Fruit fly (Drosophila melanogaster) whole organism, embryonic: ENCODE data around the gene IRSp53.
A peak's percentile ranks its signal among the peaks of the same experiment; 100 is the strongest.

Experiments used
- Awh ChIP-seq: fragments of 200-800 bp; sonication (Bioruptor generic); IDR thresholded peaks from 2 replicates; pipeline ENCODE4, ENCODE4 v1.3.6; 2022; ENCODE audit warnings: missing biosample characterization, missing genetic modification characterization
- CG10267 ChIP-seq: fragments of 200-800 bp; sonication (Bioruptor generic); optimal IDR thresholded peaks from 2 replicates; lab custom pipeline; 2018; ENCODE audit warnings: missing biosample characterization, mild to moderate bottlenecking, missing genetic modification characterization, moderate library complexity
- CG10274 ChIP-seq: fragments of 200-800 bp; sonication (Bioruptor generic); optimal IDR thresholded peaks from 3 replicates; lab custom pipeline; 2017; ENCODE audit warnings: missing biosample characterization, mild to moderate bottlenecking, missing genetic modification characterization
- CG10462 ChIP-seq: fragments of 200-800 bp; sonication (Bioruptor generic); optimal IDR thresholded peaks from 2 replicates; lab custom pipeline; 2016; ENCODE audit warnings: missing biosample characterization, missing genetic modification characterization
- CG12236 ChIP-seq: fragments of 200-800 bp; sonication (Bioruptor generic); optimal IDR thresholded peaks from 2 replicates; lab custom pipeline; 2016; ENCODE audit warnings: missing biosample characterization, missing genetic modification characterization
- CG17361 ChIP-seq: fragments of 200-800 bp; sonication (Bioruptor generic); IDR thresholded peaks from 3 replicates; pipeline ENCODE4 v1.3.6; 2022; ENCODE audit warnings: missing biosample characterization, missing genetic modification characterization
- CG17568 ChIP-seq: fragments of 200-800 bp; sonication (Bioruptor generic); optimal IDR thresholded peaks from 2 replicates; lab custom pipeline; 2018; ENCODE audit warnings: missing biosample characterization, mild to moderate bottlenecking, missing genetic modification characterization, moderate library complexity
- CG17802 ChIP-seq: fragments of 200-800 bp; sonication (Bioruptor generic); optimal IDR thresholded peaks from 2 replicates; lab custom pipeline; 2018; ENCODE audit warnings: missing biosample characterization, mild to moderate bottlenecking, missing genetic modification characterization, moderate library complexity
- CG18619 ChIP-seq: fragments of 200-800 bp; sonication (Bioruptor generic); optimal IDR thresholded peaks from 3 replicates; lab custom pipeline; 2017; ENCODE audit warnings: missing biosample characterization, mild to moderate bottlenecking, missing genetic modification characterization
- CG2120 ChIP-seq: fragments of 200-800 bp; sonication (Bioruptor generic); optimal IDR thresholded peaks from 3 replicates; lab custom pipeline; 2016; ENCODE audit warnings: missing biosample characterization, missing genetic modification characterization
- CG2199 ChIP-seq: fragments of 200-800 bp; sonication (Bioruptor generic); IDR thresholded peaks from 3 replicates; pipeline ENCODE4 v1.3.6; 2022; ENCODE audit warnings: missing biosample characterization, missing genetic modification characterization
- CG31441 ChIP-seq: fragments of 200-800 bp; sonication (Bioruptor generic); IDR thresholded peaks from 2 replicates; pipeline ENCODE4 v1.3.6; 2022; ENCODE audit warnings: missing biosample characterization, missing genetic modification characterization
- CG32767 ChIP-seq: fragments of 200-800 bp; sonication (Bioruptor generic); IDR thresholded peaks from 2 replicates; pipeline ENCODE4 v1.3.6; 2022; ENCODE audit warnings: missing biosample characterization, missing genetic modification characterization
- CG34422 ChIP-seq: fragments of 200-800 bp; sonication (Bioruptor generic); IDR thresholded peaks from 3 replicates; pipeline ENCODE4 v1.3.6; 2022; ENCODE audit warnings: missing biosample characterization, missing genetic modification characterization
- CG3726 ChIP-seq: fragments of 200-800 bp; sonication (Bioruptor generic); IDR thresholded peaks from 3 replicates; pipeline ENCODE4, ENCODE4 v1.3.6; 2022; ENCODE audit warnings: missing biosample characterization, missing genetic modification characterization
- CG4707 ChIP-seq: fragments of 200-800 bp; sonication (Bioruptor generic); optimal IDR thresholded peaks from 2 replicates; lab custom pipeline; 2018; ENCODE audit warnings: missing biosample characterization, mild to moderate bottlenecking, missing genetic modification characterization, moderate library complexity
- CG4820 ChIP-seq: fragments of 200-800 bp; sonication (Bioruptor generic); optimal IDR thresholded peaks from 3 replicates; lab custom pipeline; 2016; ENCODE audit warnings: missing biosample characterization, missing genetic modification characterization
- CG7556 ChIP-seq: fragments of 200-800 bp; sonication (Bioruptor generic); optimal IDR thresholded peaks from 2 replicates; lab custom pipeline; 2017; ENCODE audit warnings: missing biosample characterization, mild to moderate bottlenecking, missing genetic modification characterization
- CG7963 ChIP-seq: fragments of 200-800 bp; sonication (Bioruptor generic); IDR thresholded peaks from 3 replicates; pipeline ENCODE4 v1.3.6; 2022; ENCODE audit warnings: missing biosample characterization, missing genetic modification characterization; ENCODE audit not compliant: partially characterized antibody
- CG8478 ChIP-seq: fragments of >200 bp; optimal IDR thresholded peaks from 2 replicates; lab custom pipeline; 2018
- CG8765 ChIP-seq: fragments of 200-800 bp; sonication (Bioruptor generic); IDR thresholded peaks from 2 replicates; pipeline ENCODE4 v1.3.6; 2022; ENCODE audit warnings: missing biosample characterization, missing genetic modification characterization
- CG9932 ChIP-seq: fragments of 200-800 bp; sonication (Bioruptor generic); IDR thresholded peaks from 2 replicates; pipeline ENCODE4 v1.3.6; 2022; ENCODE audit warnings: missing biosample characterization, missing genetic modification characterization
- Deaf1 ChIP-seq: fragments of 200-800 bp; optimal IDR thresholded peaks from 3 replicates; lab custom pipeline; 2019; ENCODE audit warnings: missing biosample characterization, mild to moderate bottlenecking, missing genetic modification characterization, moderate library complexity
- Dref ChIP-seq: fragments of 200-800 bp; sonication (Bioruptor generic); IDR thresholded peaks from 2 replicates; pipeline ENCODE4 v1.3.6; 2022; ENCODE audit warnings: missing biosample characterization, missing genetic modification characterization
- Fer1 ChIP-seq: fragments of 200-800 bp; sonication (Bioruptor generic); optimal IDR thresholded peaks from 2 replicates; lab custom pipeline; 2017; ENCODE audit warnings: missing biosample characterization, mild to moderate bottlenecking, missing genetic modification characterization
- Gsc ChIP-seq: fragments of 200-800 bp; sonication (Bioruptor generic); IDR thresholded peaks from 2 replicates; pipeline ENCODE4 v1.3.6; 2022; ENCODE audit warnings: missing biosample characterization, missing genetic modification characterization
- HHEX ChIP-seq: fragments of 200-800 bp; sonication (Bioruptor generic); optimal IDR thresholded peaks from 3 replicates; lab custom pipeline; 2017; ENCODE audit warnings: missing biosample characterization, mild to moderate bottlenecking, missing genetic modification characterization, missing genetic modification reagents
- Hr3 ChIP-seq: fragments of 200-800 bp; sonication (Bioruptor generic); optimal IDR thresholded peaks from 3 replicates; lab custom pipeline; 2016; ENCODE audit warnings: missing biosample characterization, missing genetic modification characterization
- Meics ChIP-seq: fragments of 200-800 bp; sonication (Bioruptor generic); optimal IDR thresholded peaks from 2 replicates; lab custom pipeline; 2017; ENCODE audit warnings: missing biosample characterization, mild to moderate bottlenecking, missing genetic modification characterization
- Mrtf ChIP-seq: fragments of 200-800 bp; sonication (Bioruptor generic); IDR thresholded peaks from 3 replicates; pipeline ENCODE4 v1.3.6; 2022; ENCODE audit warnings: missing biosample characterization, missing genetic modification characterization
- NC2β ChIP-seq: fragments of 200-800 bp; sonication (Bioruptor generic); optimal IDR thresholded peaks from 2 replicates; lab custom pipeline; 2016; ENCODE audit warnings: missing biosample characterization, missing genetic modification characterization
- Ptx1 ChIP-seq: fragments of 200-800 bp; sonication (Bioruptor generic); IDR thresholded peaks from 2 replicates; pipeline ENCODE4 v1.3.6; 2022; ENCODE audit warnings: missing biosample characterization, missing genetic modification characterization
- az2 ChIP-seq: fragments of 200-800 bp; sonication (Bioruptor generic); optimal IDR thresholded peaks from 3 replicates; lab custom pipeline; 2016; ENCODE audit warnings: missing biosample characterization, missing genetic modification characterization
- exex ChIP-seq: fragments of 200-800 bp; sonication (Bioruptor generic); optimal IDR thresholded peaks from 4 replicates; lab custom pipeline; 2018; ENCODE audit warnings: missing biosample characterization, mild to moderate bottlenecking, missing genetic modification characterization, moderate library complexity
- gt ChIP-seq: fragments of 200-800 bp; sonication (Bioruptor generic); IDR thresholded peaks from 2 replicates; pipeline ENCODE4 v1.3.6; 2022; ENCODE audit warnings: missing biosample characterization, missing genetic modification characterization
- jing ChIP-seq: fragments of 200-800 bp; sonication (Bioruptor generic); optimal IDR thresholded peaks from 2 replicates; lab custom pipeline; 2018; ENCODE audit warnings: missing biosample characterization, mild to moderate bottlenecking, missing genetic modification characterization
- lbe ChIP-seq: fragments of 200-800 bp; sonication (Bioruptor generic); optimal IDR thresholded peaks from 2 replicates; lab custom pipeline; 2016; ENCODE audit warnings: missing biosample characterization, mild to moderate bottlenecking, missing genetic modification characterization
- lilli ChIP-seq: fragments of 200-800 bp; sonication (Bioruptor generic); optimal IDR thresholded peaks from 3 replicates; lab custom pipeline; 2016; ENCODE audit warnings: missing biosample characterization, missing genetic modification characterization
- mam ChIP-seq: fragments of 200-800 bp; sonication (Bioruptor generic); optimal IDR thresholded peaks from 3 replicates; lab custom pipeline; 2016; ENCODE audit warnings: missing biosample characterization, missing genetic modification characterization
- nerfin-1 ChIP-seq: fragments of 200-800 bp; sonication (Bioruptor generic); optimal IDR thresholded peaks from 3 replicates; lab custom pipeline; 2019; ENCODE audit warnings: missing biosample characterization, mild to moderate bottlenecking, missing genetic modification characterization, moderate library complexity
- nmo ChIP-seq: fragments of 200-800 bp; sonication (Bioruptor generic); optimal IDR thresholded peaks from 2 replicates; lab custom pipeline; 2018; ENCODE audit warnings: missing biosample characterization, mild to moderate bottlenecking, missing genetic modification characterization, moderate library complexity
- oc ChIP-seq: fragments of 200-800 bp; sonication (Bioruptor generic); optimal IDR thresholded peaks from 2 replicates; lab custom pipeline; 2018; ENCODE audit warnings: missing biosample characterization, mild to moderate bottlenecking, missing genetic modification characterization, moderate library complexity
- otp ChIP-seq: fragments of 200-800 bp; sonication (Bioruptor generic); IDR thresholded peaks from 3 replicates; pipeline ENCODE4, ENCODE4 v1.3.6; 2022; ENCODE audit warnings: missing biosample characterization, missing genetic modification characterization
- pros ChIP-seq: fragments of 200-800 bp; sonication (Bioruptor generic); optimal IDR thresholded peaks from 3 replicates; lab custom pipeline; 2019; ENCODE audit warnings: missing biosample characterization, mild to moderate bottlenecking, missing genetic modification characterization, moderate library complexity
- salm ChIP-seq: fragments of 200-800 bp; sonication (Bioruptor generic); optimal IDR thresholded peaks from 2 replicates; lab custom pipeline; 2018; ENCODE audit warnings: missing biosample characterization, mild to moderate bottlenecking, missing genetic modification characterization
- sd ChIP-seq: fragments of 200-800 bp; sonication (Bioruptor generic); optimal IDR thresholded peaks from 3 replicates; lab custom pipeline; 2018; ENCODE audit warnings: missing biosample characterization, mild to moderate bottlenecking, missing genetic modification characterization, moderate library complexity
- sim ChIP-seq: fragments of 200-800 bp; sonication (Bioruptor generic); IDR thresholded peaks from 2 replicates; pipeline ENCODE4 v1.3.6; 2022; ENCODE audit warnings: missing biosample characterization, missing genetic modification characterization
- sisA ChIP-seq: fragments of 200-800 bp; sonication (Bioruptor generic); IDR thresholded peaks from 2 replicates; pipeline ENCODE4 v1.3.6; 2022; ENCODE audit warnings: missing biosample characterization, missing genetic modification characterization
- slbo ChIP-seq: fragments of 200-800 bp; sonication (Bioruptor generic); IDR thresholded peaks from 2 replicates; pipeline ENCODE4 v1.3.6; 2022; ENCODE audit warnings: missing biosample characterization, missing genetic modification characterization
- unc-4 ChIP-seq: fragments of 200-800 bp; sonication (Bioruptor generic); IDR thresholded peaks from 2 replicates; pipeline ENCODE4 v1.3.6; 2022; ENCODE audit warnings: missing biosample characterization, missing genetic modification characterization; ENCODE audit not compliant: partially characterized antibody

Gene IRSp53

DNA sequence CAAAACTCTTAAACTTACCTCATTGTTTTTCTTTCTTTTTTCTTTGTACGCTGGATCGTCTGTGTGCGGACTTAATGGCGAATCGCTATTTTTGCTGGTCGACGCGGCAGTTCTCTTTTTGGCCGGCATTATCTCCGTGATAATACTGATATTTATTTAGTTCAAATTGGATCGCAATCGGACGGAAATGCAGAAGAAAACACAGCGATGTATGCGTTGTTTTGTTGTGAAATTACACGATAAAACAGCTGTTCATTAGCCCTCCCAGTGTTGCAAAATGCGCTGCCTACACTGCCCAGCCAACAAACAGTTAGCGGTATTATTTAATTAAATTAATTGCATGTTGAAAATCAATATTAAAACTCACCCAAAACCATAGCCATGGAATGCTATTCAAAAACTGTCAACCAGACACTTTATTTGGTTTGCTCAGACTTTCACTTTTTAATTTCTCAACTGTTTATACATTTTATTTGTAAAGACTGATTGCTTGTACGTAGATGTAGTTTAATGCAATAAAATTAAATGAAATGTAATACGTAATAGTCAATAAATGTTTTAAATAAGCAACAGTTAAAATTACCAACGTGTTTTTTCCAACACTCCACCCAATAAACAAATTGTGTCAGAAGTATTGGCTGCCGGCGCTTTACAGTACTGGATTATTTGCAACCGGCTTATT, 37.7 kb upstream of the IRSp53 start, which contains the start of the genes Irbp18 and APP-BP1 (continued):
- TF ChIP-seq otp (GFP tag; lab: Robert Waterston, UW) = peak; percentile 80; the same call in 2 of the 3 replicates
- TF ChIP-seq HHEX = peak; percentile 93
- TF ChIP-seq Ptx1 (GFP tag; lab: Robert Waterston, UW) = peak; percentile 90
- peak; percentile 96 for TF ChIP-seq az2 (GFP tag; lab: Kevin White, UChicago)
- TF ChIP-seq pros (GFP tag; lab: Kevin White, UChicago) = no peak
- 0 out of 3 replicates have a peak, but pooled peaks have one; percentile 43 for TF ChIP-seq CG2199
- TF ChIP-seq CG2120 (GFP tag; lab: Kevin White, UChicago) = peak; percentile 97
- peak; percentile 32; the same call in 1 of the 2 replicates for TF ChIP-seq unc-4
- peak; percentile 87 for TF ChIP-seq CG34422 (GFP tag; lab: Robert Waterston, UW)
- TF ChIP-seq CG17802 (tag; lab: Kevin White, UChicago) = peak; percentile 71
- TF ChIP-seq oc (tag; lab: Kevin White, UChicago) = peak; percentile 76
- peak; percentile 87 for TF ChIP-seq nerfin-1 (tag; lab: Kevin White, UChicago)
- TF ChIP-seq nmo = peak; percentile 96
- TF ChIP-seq Deaf1 (tag; lab: Kevin White, UChicago) = peak; percentile 74
- TF ChIP-seq Mrtf = peak; percentile 81
- peak; percentile 95 for TF ChIP-seq CG18619
- TF ChIP-seq sd = no peak
- TF ChIP-seq slbo = peak; percentile 88
- peak; percentile 95 for TF ChIP-seq CG31441 (GFP tag; lab: Robert Waterston, UW)
- TF ChIP-seq Awh (GFP tag; lab: Robert Waterston, UW) = peak; percentile 73; the same call in 1 of the 2 replicates
- TF ChIP-seq CG8478 = no peak
- peak; percentile 92 for TF ChIP-seq jing (GFP tag; lab: Kevin White, UChicago)
- peak; percentile 78 for TF ChIP-seq salm (tag; lab: Kevin White, UChicago)
- peak; percentile 58; the same call in 1 of the 2 replicates for TF ChIP-seq Gsc (GFP tag; lab: Robert Waterston, UW)
- TF ChIP-seq lilli (GFP tag; lab: Kevin White, UChicago) = peak; percentile 97
- TF ChIP-seq CG10267 = peak; percentile 98
- peak; percentile 96 for TF ChIP-seq mam (GFP tag; lab: Kevin White, UChicago)
- TF ChIP-seq CG10462 (GFP tag; lab: Kevin White, UChicago) = peak; percentile 87
- peak; percentile 67 for TF ChIP-seq CG8765 (GFP tag; lab: Robert Waterston, UW)
- peak; percentile 92 for TF ChIP-seq lbe (GFP tag; lab: Kevin White, UChicago)
- peak; percentile 93 for TF ChIP-seq CG4820 (GFP tag; lab: Kevin White, UChicago)
- TF ChIP-seq CG9932 (GFP tag; lab: Robert Waterston, UW) = peak; percentile 89
- peak; percentile 93 for TF ChIP-seq NC2β (GFP tag; lab: Kevin White, UChicago)
- TF ChIP-seq CG4707 = peak; percentile 63
- peak; percentile 96 for TF ChIP-seq CG7556 (GFP tag; lab: Kevin White, UChicago)
- peak; percentile 90 for TF ChIP-seq CG12236
- peak; percentile 78 for TF ChIP-seq CG10274 (GFP tag; lab: Kevin White, UChicago)
- TF ChIP-seq CG32767 (GFP tag; lab: Robert Waterston, UW) = peak; percentile 85
- TF ChIP-seq CG3726 (GFP tag; lab: Robert Waterston, UW) = peak; percentile 91; the same call in 2 of the 3 replicates
- TF ChIP-seq Dref (GFP tag; lab: Robert Waterston, UW) = no peak
- no peak for TF ChIP-seq CG7963 (GFP tag; lab: Robert Waterston, UW)
- peak; percentile 84 for TF ChIP-seq sisA (GFP tag; lab: Robert Waterston, UW)
- TF ChIP-seq CG17361 = peak; percentile 97
- peak; percentile 87 for TF ChIP-seq CG17568
- TF ChIP-seq gt (GFP tag; lab: Robert Waterston, UW) = peak; percentile 45; the same call in 1 of the 2 replicates
- TF ChIP-seq exex (tag; lab: Kevin White, UChicago) = peak; percentile 72
- TF ChIP-seq sim (GFP tag; lab: Robert Waterston, UW) = peak; percentile 68; the same call in 1 of the 2 replicates
- peak; percentile 94 for TF ChIP-seq Fer1 (GFP tag; lab: Kevin White, UChicago)
- peak; percentile 95 for TF ChIP-seq Hr3 (GFP tag; lab: Kevin White, UChicago)
- peak; percentile 94 for TF ChIP-seq Meics (GFP tag; lab: Kevin White, UChicago)
